Fruit fly (Drosophila melanogaster) whole organism, embryonic: Measurements from ENCODE around the gene CG2187.

ENCODE experiments used
- Ada2b ChIP-seq: fragments of 200-800 bp; sonication (Bioruptor generic); IDR thresholded peaks from 2 replicates; pipeline ENCODE4 v1.3.6; 2022; ENCODE audit warnings: missing biosample characterization, missing genetic modification characterization
- Bgb ChIP-seq: fragments of 200-800 bp; sonication (Bioruptor generic); IDR thresholded peaks from 2 replicates; pipeline ENCODE4 v1.3.6; 2022; ENCODE audit warnings: missing biosample characterization, missing genetic modification characterization; ENCODE audit not compliant: partially characterized antibody
- CG10209 ChIP-seq: fragments of 200-800 bp; sonication (Bioruptor generic); optimal IDR thresholded peaks from 3 replicates; lab custom pipeline; 2017; ENCODE audit warnings: missing biosample characterization, mild to moderate bottlenecking, missing genetic modification characterization, missing genetic modification reagents
- CG11456 ChIP-seq: fragments of 200-800 bp; sonication (Bioruptor generic); IDR thresholded peaks from 3 replicates; pipeline ENCODE4 v1.3.6; 2022; ENCODE audit warnings: missing biosample characterization, missing genetic modification characterization
- CG12071 ChIP-seq: fragments of 200-800 bp; sonication (Bioruptor generic); optimal IDR thresholded peaks from 3 replicates; lab custom pipeline; 2018; ENCODE audit warnings: missing biosample characterization, mild to moderate bottlenecking, missing genetic modification characterization
- CG12236 ChIP-seq: fragments of 200-800 bp; sonication (Bioruptor generic); optimal IDR thresholded peaks from 2 replicates; lab custom pipeline; 2016; ENCODE audit warnings: missing biosample characterization, missing genetic modification characterization
- CG13894 ChIP-seq: fragments of 200-800 bp; sonication (Bioruptor generic); optimal IDR thresholded peaks from 3 replicates; lab custom pipeline; 2018; ENCODE audit warnings: missing biosample characterization, mild to moderate bottlenecking, missing genetic modification characterization, moderate library complexity
- CG17829 ChIP-seq: fragments of 200-800 bp; optimal IDR thresholded peaks from 2 replicates; lab custom pipeline; 2019; ENCODE audit warnings: missing biosample characterization, mild to moderate bottlenecking, missing genetic modification characterization, moderate library complexity
- CG2129 ChIP-seq: fragments of 200-800 bp; sonication (Bioruptor generic); IDR thresholded peaks from 2 replicates; pipeline ENCODE4 v1.3.6; 2022; ENCODE audit warnings: missing biosample characterization, missing genetic modification characterization; ENCODE audit not compliant: partially characterized antibody
- CG33213 ChIP-seq: fragments of 200-800 bp; sonication (Bioruptor generic); optimal IDR thresholded peaks from 3 replicates; lab custom pipeline; 2016; ENCODE audit warnings: missing biosample characterization, missing genetic modification characterization
- CG4617 ChIP-seq: fragments of 200-800 bp; sonication (Bioruptor generic); optimal IDR thresholded peaks from 3 replicates; lab custom pipeline; 2016; ENCODE audit warnings: missing biosample characterization, missing genetic modification characterization, borderline replicate concordance
- CG4854 ChIP-seq: fragments of 200-800 bp; sonication (Bioruptor generic); optimal IDR thresholded peaks from 2 replicates; lab custom pipeline; 2016; ENCODE audit warnings: missing biosample characterization, missing genetic modification characterization, inconsistent platforms
- CG7987 ChIP-seq: fragments of 200-800 bp; sonication (Bioruptor generic); optimal IDR thresholded peaks from 2 replicates; lab custom pipeline; 2018; ENCODE audit warnings: missing biosample characterization, mild to moderate bottlenecking, missing genetic modification characterization, moderate library complexity
- CG8359 ChIP-seq: fragments of 200-800 bp; sonication (Bioruptor generic); optimal IDR thresholded peaks from 2 replicates; lab custom pipeline; 2017; ENCODE audit warnings: missing biosample characterization, mild to moderate bottlenecking, missing genetic modification characterization, borderline replicate concordance
- CG8765 ChIP-seq: fragments of 200-800 bp; sonication (Bioruptor generic); IDR thresholded peaks from 2 replicates; pipeline ENCODE4 v1.3.6; 2022; ENCODE audit warnings: missing biosample characterization, missing genetic modification characterization
- Dbx ChIP-seq: fragments of 200-800 bp; sonication (Bioruptor generic); IDR thresholded peaks from 3 replicates; pipeline ENCODE4 v1.3.6; 2022; ENCODE audit warnings: missing biosample characterization, missing genetic modification characterization
- Dip2 ChIP-seq: fragments of 200-800 bp; sonication (Bioruptor generic); IDR thresholded peaks from 2 replicates; pipeline ENCODE4 v1.3.6; 2022; ENCODE audit warnings: missing biosample characterization, missing genetic modification characterization
- Dll ChIP-seq: fragments of 200-800 bp; sonication (Bioruptor generic); IDR thresholded peaks from 4 replicates; pipeline ENCODE4 v1.3.6; 2022; ENCODE audit warnings: missing biosample characterization, missing genetic modification characterization; ENCODE audit not compliant: partially characterized antibody
- Eip74EF ChIP-seq, 2 experiments: fragments of 200-800 bp in 1 of 2; fragments of >200 bp in 1 of 2; sonication (Bioruptor generic) in 1 of 2; optimal IDR thresholded peaks; 2 replicates each; lab custom pipeline; 2017 to 2019; ENCODE audit warnings: missing biosample characterization in 2 of 2, missing genetic modification characterization in 2 of 2, mild to moderate bottlenecking in 1 of 2, moderate library complexity in 1 of 2
- Fer3 ChIP-seq: fragments of 200-800 bp; sonication (Bioruptor generic); optimal IDR thresholded peaks from 2 replicates; lab custom pipeline; 2018; ENCODE audit warnings: missing biosample characterization, mild to moderate bottlenecking, missing genetic modification characterization, moderate library complexity
- NFAT ChIP-seq: fragments of 200-800 bp; sonication (Bioruptor generic); IDR thresholded peaks from 2 replicates; pipeline ENCODE4 v1.3.6; 2022; ENCODE audit warnings: missing biosample characterization, missing genetic modification characterization
- NK7.1 ChIP-seq: fragments of 200-800 bp; sonication (Bioruptor generic); optimal IDR thresholded peaks from 3 replicates; lab custom pipeline; 2016; ENCODE audit warnings: missing biosample characterization, missing genetic modification characterization
- Sox100B ChIP-seq: fragments of 200-800 bp; sonication (Bioruptor generic); optimal IDR thresholded peaks from 3 replicates; lab custom pipeline; 2018; ENCODE audit warnings: missing biosample characterization, mild to moderate bottlenecking, missing genetic modification characterization
- Ssrp ChIP-seq: fragments of 200-800 bp; sonication (Bioruptor generic); optimal IDR thresholded peaks from 2 replicates; lab custom pipeline; 2018; ENCODE audit warnings: missing biosample characterization, mild to moderate bottlenecking, missing genetic modification characterization, moderate library complexity
- Tbp ChIP-seq: fragments of >200 bp; optimal IDR thresholded peaks from 2 replicates; lab custom pipeline; 2018; ENCODE audit warnings: missing biosample characterization, missing genetic modification characterization
- YL-1 ChIP-seq: fragments of 200-800 bp; sonication (Bioruptor generic); optimal IDR thresholded peaks from 3 replicates; lab custom pipeline; 2017; ENCODE audit warnings: missing biosample characterization, mild to moderate bottlenecking, missing genetic modification characterization
- aop ChIP-seq: fragments of 200-800 bp; sonication (Bioruptor generic); IDR thresholded peaks from 2 replicates; pipeline ENCODE4 v1.3.6; 2022; ENCODE audit warnings: missing biosample characterization, missing genetic modification characterization
- ash1 ChIP-seq: fragments of 200-800 bp; sonication (Bioruptor generic); optimal IDR thresholded peaks from 2 replicates; lab custom pipeline; 2018; ENCODE audit warnings: missing biosample characterization, mild to moderate bottlenecking, missing genetic modification characterization
- bigmax ChIP-seq: fragments of 200-800 bp; sonication (Bioruptor generic); optimal IDR thresholded peaks from 2 replicates; lab custom pipeline; 2018; ENCODE audit warnings: missing biosample characterization, mild to moderate bottlenecking, missing genetic modification characterization
- bsh ChIP-seq, 2 experiments: fragments of 200-800 bp; sonication (Bioruptor generic); optimal IDR thresholded peaks; 2 replicates each; lab custom pipeline; 2017 to 2018; ENCODE audit warnings: mild to moderate bottlenecking in 2 of 2, missing biosample characterization in 2 of 2, missing genetic modification characterization in 2 of 2, moderate library complexity in 1 of 2
- cas ChIP-seq: fragments of 200-800 bp; sonication (Bioruptor generic); IDR thresholded peaks from 2 replicates; pipeline ENCODE4 v1.3.6; 2022; ENCODE audit warnings: missing biosample characterization, missing genetic modification characterization
- crp ChIP-seq, 2 experiments: fragments of 200-800 bp; sonication (Bioruptor generic); optimal IDR thresholded peaks; 2 replicates in 1 of 2; 3 replicates in 1 of 2; lab custom pipeline; 2017; ENCODE audit warnings: missing biosample characterization in 2 of 2, missing genetic modification characterization in 2 of 2, mild to moderate bottlenecking in 1 of 2, moderate library complexity in 1 of 2
- da ChIP-seq: fragments of 200-800 bp; sonication (Bioruptor generic); optimal IDR thresholded peaks from 2 replicates; lab custom pipeline; 2016; ENCODE audit warnings: missing biosample characterization, missing genetic modification characterization
- dpn ChIP-seq, 2 experiments: fragments of 200-800 bp; sonication (Bioruptor generic); optimal IDR thresholded peaks; 3 replicates each; lab custom pipeline; 2016; ENCODE audit warnings: missing biosample characterization in 2 of 2, missing genetic modification characterization in 2 of 2
- eyg ChIP-seq: fragments of 200-800 bp; sonication (Bioruptor generic); optimal IDR thresholded peaks from 3 replicates; lab custom pipeline; 2016; ENCODE audit warnings: missing biosample characterization, missing genetic modification characterization
- gfzf ChIP-seq: fragments of 200-800 bp; sonication (Bioruptor generic); optimal IDR thresholded peaks from 2 replicates; lab custom pipeline; 2016; ENCODE audit warnings: missing biosample characterization, mild to moderate bottlenecking, missing genetic modification characterization, moderate library complexity
- kah ChIP-seq: fragments of 200-800 bp; sonication (Bioruptor generic); optimal IDR thresholded peaks from 2 replicates; lab custom pipeline; 2018; ENCODE audit warnings: missing biosample characterization, mild to moderate bottlenecking, missing genetic modification characterization
- ken ChIP-seq: fragments of 200-800 bp; sonication (Bioruptor generic); IDR thresholded peaks from 3 replicates; pipeline ENCODE4 v1.3.6; 2022; ENCODE audit warnings: missing biosample characterization, missing genetic modification characterization
- maf-S ChIP-seq: fragments of 200-800 bp; sonication (Bioruptor generic); optimal IDR thresholded peaks from 2 replicates; lab custom pipeline; 2016; ENCODE audit warnings: missing biosample characterization, missing genetic modification characterization
- mam ChIP-seq: fragments of 200-800 bp; sonication (Bioruptor generic); optimal IDR thresholded peaks from 3 replicates; lab custom pipeline; 2016; ENCODE audit warnings: missing biosample characterization, missing genetic modification characterization
- prd ChIP-seq, 3 experiments: fragments of >200 bp in 2 of 3; fragments of 200-800 bp in 1 of 3; sonication (Bioruptor generic) in 1 of 3; optimal IDR thresholded peaks in 2 of 3; IDR thresholded peaks in 1 of 3; 2 replicates in 2 of 3; 3 replicates in 1 of 3; pipeline versions ENCODE4 v1.3.6 to Lab custom; 2017 to 2022; ENCODE audit warnings: missing biosample characterization in 1 of 3, missing genetic modification characterization in 1 of 3
- run ChIP-seq: fragments of 200-800 bp; sonication (Bioruptor generic); optimal IDR thresholded peaks from 3 replicates; lab custom pipeline; 2018; ENCODE audit warnings: missing biosample characterization, mild to moderate bottlenecking, missing genetic modification characterization
- sd ChIP-seq: fragments of 200-800 bp; sonication (Bioruptor generic); optimal IDR thresholded peaks from 3 replicates; lab custom pipeline; 2018; ENCODE audit warnings: missing biosample characterization, mild to moderate bottlenecking, missing genetic modification characterization, moderate library complexity
- sr ChIP-seq: fragments of 200-800 bp; sonication (Bioruptor generic); IDR thresholded peaks from 3 replicates; pipeline ENCODE4 v1.3.6; 2022; ENCODE audit warnings: missing biosample characterization, missing genetic modification characterization
- tap ChIP-seq: fragments of 200-800 bp; optimal IDR thresholded peaks from 3 replicates; lab custom pipeline; 2019; ENCODE audit warnings: missing biosample characterization, mild to moderate bottlenecking, missing genetic modification characterization, moderate library complexity
- wor ChIP-seq: fragments of 200-800 bp; sonication (Bioruptor generic); IDR thresholded peaks from 2 replicates; pipeline ENCODE4 v1.3.6; 2022; ENCODE audit warnings: missing biosample characterization, missing genetic modification characterization
- zf30C ChIP-seq: fragments of 200-800 bp; sonication (Bioruptor generic); optimal IDR thresholded peaks from 3 replicates; lab custom pipeline; 2018; ENCODE audit warnings: missing biosample characterization, mild to moderate bottlenecking, missing genetic modification characterization

Gene CG2187

dm6 chr3R:31776583-31777362 is 18.3 kb upstream of the CG2187 start, which contains the start of the genes CG2126 and faf (continued):
- TF ChIP-seq CG10209 (GFP tag; lab: Kevin White, UChicago): peak; percentile 73
- TF ChIP-seq Tbp (GFP tag; lab: Kevin White, UChicago): no peak
- TF ChIP-seq NK7.1 (GFP tag; lab: Kevin White, UChicago): peak; percentile 42
- peak; percentile 26 for TF ChIP-seq CG4854 (GFP tag; lab: Kevin White, UChicago)
- TF ChIP-seq Dll (GFP tag; lab: Robert Waterston, UW): peak; percentile 63; the same call in 3 of the 4 replicates
- TF ChIP-seq mam (GFP tag; lab: Kevin White, UChicago): peak; percentile 74
- peak in 1 of 2 experiments; percentile 41 for TF ChIP-seq crp (GFP tag; optimal IDR thresholded peaks at IDR 0.05; lab: Kevin White, UChicago)
- TF ChIP-seq cas (GFP tag; lab: Robert Waterston, UW): peak; percentile 60; the same call in 1 of the 2 replicates
- TF ChIP-seq CG17829 (tag; lab: Kevin White, UChicago): peak; percentile 89
- peak; percentile 84 for TF ChIP-seq CG11456 (GFP tag; lab: Robert Waterston, UW)
- peak; percentile 34 for TF ChIP-seq gfzf
- TF ChIP-seq NFAT (GFP tag; lab: Robert Waterston, UW): peak; percentile 85
- no peak for TF ChIP-seq tap
- no peak for TF ChIP-seq CG12236 (GFP tag; lab: Kevin White, UChicago)
- no peak for TF ChIP-seq ash1 (GFP tag; lab: Kevin White, UChicago)
- TF ChIP-seq Dbx (GFP tag; lab: Robert Waterston, UW): peak; percentile 63; the same call in 2 of the 3 replicates
- TF ChIP-seq ken: peak; percentile 65; the same call in 1 of the 3 replicates
- TF ChIP-seq CG7987 (GFP tag; lab: Kevin White, UChicago): peak; percentile 36
- TF ChIP-seq sr: 0 out of 3 replicates have a peak, but pooled peaks have one; percentile 29
- TF ChIP-seq CG2129: peak; percentile 16; the same call in 1 of the 2 replicates
- peak; percentile 24 for TF ChIP-seq kah (GFP tag; lab: Kevin White, UChicago)
- TF ChIP-seq dpn (GFP tag; optimal IDR thresholded peaks at IDR 0.05; lab: Kevin White, UChicago): peak; percentile 64 to 85
- TF ChIP-seq CG13894 (tag; lab: Kevin White, UChicago): no peak
- peak; percentile 53 for TF ChIP-seq Bgb (GFP tag; lab: Robert Waterston, UW)
- no peak for TF ChIP-seq sd (tag; lab: Kevin White, UChicago)
- peak; percentile 12 for TF ChIP-seq YL-1 (GFP tag; lab: Kevin White, UChicago)
- TF ChIP-seq CG8765 (GFP tag; lab: Robert Waterston, UW): peak; percentile 46; the same call in 1 of the 2 replicates
- peak in 1 of 2 experiments; percentile 62 for TF ChIP-seq Eip74EF (GFP tag; optimal IDR thresholded peaks at IDR 0.05; lab: Kevin White, UChicago)
- TF ChIP-seq CG4617: peak; percentile 52
- peak; percentile 15 to 79 for TF ChIP-seq bsh (GFP tag; optimal IDR thresholded peaks at IDR 0.05; lab: Kevin White, UChicago)
- no peak for TF ChIP-seq da
- peak; percentile 68 for TF ChIP-seq Ada2b (GFP tag; lab: Robert Waterston, UW)
- TF ChIP-seq zf30C (GFP tag; lab: Kevin White, UChicago): peak; percentile 45
- TF ChIP-seq bigmax (GFP tag; lab: Kevin White, UChicago): no peak
- TF ChIP-seq prd (optimal IDR thresholded peaks at IDR 0.05; lab: Kevin White, UChicago): no peak
- TF ChIP-seq prd (GFP tag; IDR thresholded peaks at IDR 0.05; lab: Robert Waterston, UW): peak; percentile 84
- TF ChIP-seq CG8359: no peak
- peak; percentile 78 for TF ChIP-seq Sox100B
- TF ChIP-seq wor (GFP tag; lab: Robert Waterston, UW): peak; percentile 41; the same call in 1 of the 2 replicates
- TF ChIP-seq CG12071 (GFP tag; lab: Kevin White, UChicago): peak; percentile 9
- TF ChIP-seq Dip2 (GFP tag; lab: Robert Waterston, UW): no peak
- peak; percentile 24 for TF ChIP-seq CG33213
- no peak for TF ChIP-seq eyg (GFP tag; lab: Kevin White, UChicago)
- TF ChIP-seq Ssrp (tag; lab: Kevin White, UChicago): peak; percentile 80
- TF ChIP-seq maf-S: peak; percentile 27
- no peak for TF ChIP-seq aop
- no peak for TF ChIP-seq run
- TF ChIP-seq Fer3 (tag; lab: Kevin White, UChicago): peak; percentile 74
